Fruit fly (Drosophila melanogaster) Kc167 (cell line): Measurements from ENCODE around the gene Dlc90F.

Experiments used
- Myc ChIP-seq: fragments of >200 bp; optimal IDR thresholded peaks from 2 replicates; lab custom pipeline; 2017; ENCODE audit warnings: missing external identifiers
- h ChIP-seq: fragments of >200 bp; optimal IDR thresholded peaks from 3 replicates; lab custom pipeline; 2018; ENCODE audit warnings: missing external identifiers
- insv ChIP-seq: fragments of >200 bp; optimal IDR thresholded peaks from 3 replicates; lab custom pipeline; 2018; ENCODE audit warnings: missing external identifiers
- ttk ChIP-seq: sonication (Bioruptor generic); optimal IDR thresholded peaks from 2 replicates; lab custom pipeline; 2017; ENCODE audit warnings: missing external identifiers

dm6 chr3R:18255281-18255680 is 43.7 kb upstream of the Dlc90F start, which contains the start of the genes Ada2a, Polr2D, Tgs1 and moi:
- TF ChIP-seq insv (lab: Kevin White, UChicago) = no peak
- no peak for TF ChIP-seq h (lab: Kevin White, UChicago)
- TF ChIP-seq ttk (lab: Kevin White, UChicago) = no peak
- no peak for TF ChIP-seq Myc (lab: Kevin White, UChicago)
